Worm (Caenorhabditis elegans): ENCODE data around the gene CC8.3.

- TF ChIP-seq cog-1 (tag; optimal IDR thresholded peaks at IDR 0.05): no peak
- TF ChIP-seq ztf-29 (GFP tag; IDR thresholded peaks at IDR 0.05): no peak
- no peak for TF ChIP-seq flt-1 (GFP tag; IDR thresholded peaks at IDR 0.05)
Measured at ce11 chrIV:3648634-3649240, 6.6 kb upstream of the CC8.3 start, which contains the start of gene CC8.2.

All from whole organism, midembryonic.